Fruit fly (Drosophila melanogaster): ENCODE results near the gene Sod1.

dm6 chr3L:11103773-11104172 is 9.8 kb downstream of the Sod1 start, which contains the start of gene CG32071:
- TF ChIP-seq CG14050 (GFP tag; IDR thresholded peaks at IDR 0.05) (no peak), lmd (GFP tag; IDR thresholded peaks at IDR 0.05) (no peak), cas (GFP tag; IDR thresholded peaks at IDR 0.05) (no peak), sens (GFP tag) (no peak), Atf6 (GFP tag; IDR thresholded peaks at IDR 0.05) (no peak), klu (GFP tag; IDR thresholded peaks at IDR 0.05) (no peak), chn (GFP tag; optimal IDR thresholded peaks at IDR 0.05) (no peak), CG8290 (GFP tag; optimal IDR thresholded peaks at IDR 0.05) (no peak), CG8290 (tag; optimal IDR thresholded peaks at IDR 0.05) (no peak)

Data from whole organism, embryonic.